Fruit fly (Drosophila melanogaster): ENCODE results near the gene Snap25.

The Snap25 gene

dm6 chr3L:24073713-24074292 lies at the start of gene Snap25:
Snap25 (plus strand) TSS chr3L:24074180.
- no peak for TF ChIP-seq Gsc (GFP tag; IDR thresholded peaks at IDR 0.05)
- TF ChIP-seq CG7963 (GFP tag; IDR thresholded peaks at IDR 0.05; ENCODE audit: partially characterized antibody): 0 out of 3 replicates have a peak, but pooled peaks have one; percentile 38
- TF ChIP-seq CG15479 (GFP tag; optimal IDR thresholded peaks at IDR 0.05): no peak
- TF ChIP-seq Oli (tag; optimal IDR thresholded peaks at IDR 0.05): no peak
- TF ChIP-seq CG7786 (GFP tag; optimal IDR thresholded peaks at IDR 0.05): no peak
- peak; percentile 58; the same call in 1 of the 2 replicates for TF ChIP-seq ssp (GFP tag; IDR thresholded peaks at IDR 0.05)
- TF ChIP-seq vfl (GFP tag; optimal IDR thresholded peaks at IDR 0.05): no peak
- TF ChIP-seq CG7357 (GFP tag; IDR thresholded peaks at IDR 0.05): peak; percentile 37; the same call in 1 of the 3 replicates
- TF ChIP-seq ewg (GFP tag; optimal IDR thresholded peaks at IDR 0.05): peak; percentile 90
- TF ChIP-seq nerfin-2 (GFP tag; IDR thresholded peaks at IDR 0.05; ENCODE audit: partially characterized antibody): peak; percentile 50
- TF ChIP-seq gcm2 (GFP tag; optimal IDR thresholded peaks at IDR 0.05): no peak
- no peak for TF ChIP-seq CG9727 (GFP tag; optimal IDR thresholded peaks at IDR 0.05)
- no peak for TF ChIP-seq HLH3B (GFP tag; IDR thresholded peaks at IDR 0.05)
- TF ChIP-seq HLH4C (GFP tag; IDR thresholded peaks at IDR 0.05; ENCODE audit: partially characterized antibody): peak; percentile 69; the same call in 2 of the 3 replicates
- TF ChIP-seq toy (GFP tag; IDR thresholded peaks at IDR 0.05): no peak
- TF ChIP-seq tna (GFP tag; IDR thresholded peaks at IDR 0.05; ENCODE audit: partially characterized antibody): no peak
- TF ChIP-seq CG16813 (GFP tag; IDR thresholded peaks at IDR 0.05; ENCODE audit: partially characterized antibody): peak; percentile 60
- peak; percentile 16 for TF ChIP-seq CG17802 (tag; optimal IDR thresholded peaks at IDR 0.05)
- no peak for TF ChIP-seq CG10959 (GFP tag; IDR thresholded peaks at IDR 0.05)
- TF ChIP-seq CG11695 (GFP tag; IDR thresholded peaks at IDR 0.05): no peak
- peak; percentile 3 for TF ChIP-seq pzg (GFP tag; optimal IDR thresholded peaks at IDR 0.05)
- TF ChIP-seq tap (tag; optimal IDR thresholded peaks at IDR 0.05): no peak
- peak; percentile 77 for TF ChIP-seq CG1024 (GFP tag; IDR thresholded peaks at IDR 0.05)
- no peak for TF ChIP-seq Hey (tag; optimal IDR thresholded peaks at IDR 0.05)
- peak; percentile 86 for TF ChIP-seq CG30020 (tag; optimal IDR thresholded peaks at IDR 0.05)
- TF ChIP-seq CG1603 (tag; optimal IDR thresholded peaks at IDR 0.05): peak; percentile 55
- TF ChIP-seq vnd (GFP tag; IDR thresholded peaks at IDR 0.05; ENCODE audit: partially characterized antibody): 0 out of 3 replicates have a peak, but pooled peaks have one; percentile 32

- no peak for TF ChIP-seq CG2120 (GFP tag; optimal IDR thresholded peaks at IDR 0.05)
- TF ChIP-seq CoRest (tag; optimal IDR thresholded peaks at IDR 0.05): peak; percentile 34
- peak; percentile 0 for TF ChIP-seq CG8924 (tag; optimal IDR thresholded peaks at IDR 0.05)
- TF ChIP-seq CG18262 (tag; optimal IDR thresholded peaks at IDR 0.05): no peak
- peak; percentile 98 for TF ChIP-seq CG15514 (GFP tag; optimal IDR thresholded peaks at IDR 0.05)
- TF ChIP-seq CG17829 (tag; optimal IDR thresholded peaks at IDR 0.05): peak; percentile 17
- peak; percentile 100 for TF ChIP-seq CG1024 (GFP tag; IDR thresholded peaks at IDR 0.05)
- no peak for TF ChIP-seq CG8765 (GFP tag; IDR thresholded peaks at IDR 0.05)
- peak; percentile 98 for TF ChIP-seq CG11723 (GFP tag; optimal IDR thresholded peaks at IDR 0.05)
- TF ChIP-seq mirr (GFP tag; optimal IDR thresholded peaks at IDR 0.05): no peak
- TF ChIP-seq CG33213 (GFP tag; optimal IDR thresholded peaks at IDR 0.05): peak; percentile 57
- peak; percentile 30 for TF ChIP-seq BEAF-32 (GFP tag; optimal IDR thresholded peaks at IDR 0.05)
- no peak for TF ChIP-seq CG2889 (GFP tag; IDR thresholded peaks at IDR 0.05)
- peak; percentile 48 for TF ChIP-seq zen (tag; optimal IDR thresholded peaks at IDR 0.05)
- peak; percentile 76 for TF ChIP-seq nmo (GFP tag; optimal IDR thresholded peaks at IDR 0.05)
- no peak for TF ChIP-seq CG6654 (GFP tag; optimal IDR thresholded peaks at IDR 0.05)
- TF ChIP-seq onecut (GFP tag; IDR thresholded peaks at IDR 0.05): no peak
- TF ChIP-seq CG30020 (tag; optimal IDR thresholded peaks at IDR 0.05): peak; percentile 100
- peak; percentile 79 for TF ChIP-seq pfk (GFP tag; optimal IDR thresholded peaks at IDR 0.05)
- TF ChIP-seq sna (GFP tag; IDR thresholded peaks at IDR 0.05; ENCODE audit: partially characterized antibody): no peak
- TF ChIP-seq amos (GFP tag; IDR thresholded peaks at IDR 0.05; ENCODE audit: partially characterized antibody): no peak; the same call in 1 of the 2 replicates
- peak; percentile 82 for TF ChIP-seq CG8290 (GFP tag; optimal IDR thresholded peaks at IDR 0.05)
- TF ChIP-seq CG8290 (tag; optimal IDR thresholded peaks at IDR 0.05): peak; percentile 43 to 76
Measured at dm6 chr3L:24028211-24028900, 45.6 kb upstream of the Snap25 start, which contains the start of gene CG40045. CG40045 (plus strand) TSS chr3L:24028515.

Measured in whole organism, embryonic.